Worm (Caenorhabditis elegans) whole organism, young adult: Measurements from ENCODE around the gene perm-5.

Experiments used
- B0035.1 ChIP-seq: sonication (generic microtip); optimal IDR thresholded peaks from 2 replicates; lab custom pipeline; 2016; ENCODE audit warnings: missing genetic modification characterization, mild to moderate bottlenecking, missing compliant biosample characterization, missing genotype, missing genetic modification reagents
- C06A6.2 ChIP-seq: fragments of 200-800 bp; sonication (Bioruptor generic); conservative IDR thresholded peaks from 2 replicates; pipeline ENCODE4 v1.3.6; 2022; ENCODE audit warnings: missing genetic modification characterization, missing compliant biosample characterization
- C17E4.6 ChIP-seq: fragments of 200-800 bp; sonication (Bioruptor generic); IDR thresholded peaks from 2 replicates; pipeline ENCODE4 v1.3.6; 2022; ENCODE audit warnings: missing genetic modification reagents, missing genetic modification characterization, missing compliant biosample characterization
- F22D6.2 ChIP-seq: sonication (generic microtip); optimal IDR thresholded peaks from 2 replicates; lab custom pipeline; 2016; ENCODE audit warnings: mild to moderate bottlenecking, missing genetic modification characterization, missing compliant biosample characterization
- F39B2.1 ChIP-seq: fragments of 200-800 bp; sonication (Bioruptor generic); IDR thresholded peaks from 2 replicates; pipeline ENCODE4 v1.3.6; 2022; ENCODE audit warnings: missing genetic modification reagents, missing genetic modification characterization, missing compliant biosample characterization
- F52B5.7 ChIP-seq: sonication (generic microtip); optimal IDR thresholded peaks from 2 replicates; lab custom pipeline; 2016; ENCODE audit warnings: mild to moderate bottlenecking, missing genetic modification characterization, missing compliant biosample characterization
- F55B11.4 ChIP-seq: sonication (generic microtip); optimal IDR thresholded peaks from 2 replicates; lab custom pipeline; 2016; ENCODE audit warnings: missing compliant biosample characterization, missing genetic modification characterization, borderline replicate concordance; ENCODE audit not compliant: insufficient read depth
- F57C9.4 ChIP-seq: sonication (generic microtip); optimal IDR thresholded peaks from 2 replicates; lab custom pipeline; 2017; ENCODE audit warnings: mild to moderate bottlenecking, missing genetic modification characterization, missing compliant biosample characterization
- K12H6.12 ChIP-seq: fragments of 200-800 bp; sonication (Bioruptor generic); optimal IDR thresholded peaks from 2 replicates; lab custom pipeline; 2018; ENCODE audit warnings: mild to moderate bottlenecking, missing genetic modification characterization, missing compliant biosample characterization
- T07F8.4 ChIP-seq: sonication (generic microtip); optimal IDR thresholded peaks from 2 replicates; lab custom pipeline; 2016; ENCODE audit warnings: mild to moderate bottlenecking, missing genetic modification characterization, moderate library complexity, missing compliant biosample characterization
- Y53G8AR.9 ChIP-seq: fragments of 200-800 bp; sonication (Bioruptor generic); conservative IDR thresholded peaks from 2 replicates; pipeline ENCODE4 v1.3.6; 2022; ENCODE audit warnings: missing genetic modification reagents, missing genetic modification characterization, missing compliant biosample characterization
- Y79H2A.3 ChIP-seq: fragments of 200-800 bp; sonication (Bioruptor generic); conservative IDR thresholded peaks from 2 replicates; pipeline ENCODE4 v1.3.6; 2022; ENCODE audit warnings: missing genetic modification reagents, missing genetic modification characterization, missing compliant biosample characterization
- attf-6 ChIP-seq: fragments of 200-800 bp; sonication (Bioruptor generic); IDR thresholded peaks from 2 replicates; pipeline ENCODE4 v1.3.6; 2022; ENCODE audit warnings: missing genetic modification reagents, missing genetic modification characterization, missing compliant biosample characterization
- bed-1 ChIP-seq: fragments of 200-800 bp; sonication (Bioruptor generic); IDR thresholded peaks from 2 replicates; pipeline ENCODE4 v1.3.6; 2022; ENCODE audit warnings: missing genetic modification reagents, missing genetic modification characterization, missing compliant biosample characterization
- bed-2 ChIP-seq: fragments of 200-800 bp; sonication (Bioruptor generic); IDR thresholded peaks from 2 replicates; pipeline ENCODE4 v1.3.6; 2022; ENCODE audit warnings: missing genetic modification reagents, missing genetic modification characterization, missing compliant biosample characterization
- ccch-3 ChIP-seq: fragments of 200-800 bp; sonication (Bioruptor generic); optimal IDR thresholded peaks from 2 replicates; lab custom pipeline; 2018; ENCODE audit warnings: mild to moderate bottlenecking, missing genetic modification characterization, missing compliant biosample characterization
- ceh-91 ChIP-seq: fragments of 200-800 bp; sonication (Bioruptor generic); IDR thresholded peaks from 2 replicates; pipeline ENCODE4 v1.3.6; 2022; ENCODE audit warnings: missing genetic modification reagents, missing genetic modification characterization, missing compliant biosample characterization
- chd-7 ChIP-seq: sonication (generic microtip); optimal IDR thresholded peaks from 2 replicates; lab custom pipeline; 2016; ENCODE audit warnings: mild to moderate bottlenecking, missing genetic modification characterization, moderate library complexity, missing compliant biosample characterization
- die-1 ChIP-seq: sonication (generic microtip); optimal IDR thresholded peaks from 2 replicates; lab custom pipeline; 2016; ENCODE audit warnings: missing genotype, mild to moderate bottlenecking, missing genetic modification characterization, missing compliant biosample characterization
- dox-1 ChIP-seq: fragments of 200-800 bp; sonication (Bioruptor generic); IDR thresholded peaks from 2 replicates; pipeline ENCODE4 v1.3.6; 2022; ENCODE audit warnings: missing genetic modification reagents, missing genetic modification characterization, missing compliant biosample characterization
- efl-1 ChIP-seq: fragments of 150-350 bp; optimal IDR thresholded peaks from 2 replicates; lab custom pipeline; 2014; ENCODE audit warnings: missing biosample characterization, missing genetic modification reagents, missing genetic modification characterization
- ekl-4 ChIP-seq: fragments of 200-800 bp; sonication (Bioruptor generic); IDR thresholded peaks from 2 replicates; pipeline ENCODE4 v1.3.6; 2022; ENCODE audit warnings: missing genetic modification reagents, missing genetic modification characterization, missing compliant biosample characterization
- ets-4 ChIP-seq: fragments of 200-800 bp; sonication (Bioruptor generic); optimal IDR thresholded peaks from 2 replicates; lab custom pipeline; 2018; ENCODE audit warnings: mild to moderate bottlenecking, missing genetic modification characterization, missing compliant biosample characterization
- fkh-3 ChIP-seq: sonication (generic microtip); optimal IDR thresholded peaks from 2 replicates; lab custom pipeline; 2016; ENCODE audit warnings: mild to moderate bottlenecking, missing genetic modification characterization, missing compliant biosample characterization
- hlh-26 ChIP-seq: fragments of 200-800 bp; sonication (Bioruptor generic); conservative IDR thresholded peaks from 2 replicates; pipeline ENCODE4 v1.3.6; 2022; ENCODE audit warnings: missing genetic modification reagents, missing genetic modification characterization, missing compliant biosample characterization
- hrde-1 ChIP-seq: sonication (generic microtip); optimal IDR thresholded peaks from 2 replicates; lab custom pipeline; 2016; ENCODE audit warnings: missing genetic modification characterization, mild to moderate bottlenecking, missing compliant biosample characterization, moderate library complexity, missing genotype, missing genetic modification reagents, borderline replicate concordance
- lag-1 ChIP-seq: fragments of 200-800 bp; sonication (Bioruptor generic); IDR thresholded peaks from 2 replicates; pipeline ENCODE4 v1.3.6; 2022; ENCODE audit warnings: missing genetic modification reagents, missing genetic modification characterization, missing compliant biosample characterization
- lin-26 ChIP-seq: fragments of 200-800 bp; sonication (Bioruptor generic); IDR thresholded peaks from 2 replicates; pipeline ENCODE4 v1.3.6; 2022; ENCODE audit warnings: missing genetic modification reagents, missing genetic modification characterization, missing compliant biosample characterization
- lir-1 ChIP-seq: fragments of 200-800 bp; sonication (Bioruptor generic); conservative IDR thresholded peaks from 2 replicates; pipeline ENCODE4 v1.3.6; 2022; ENCODE audit warnings: missing genetic modification reagents, missing genetic modification characterization, missing compliant biosample characterization
- madf-8 ChIP-seq: fragments of 200-800 bp; sonication (Bioruptor generic); conservative IDR thresholded peaks from 2 replicates; pipeline ENCODE4 v1.3.6; 2022; ENCODE audit warnings: missing genetic modification reagents, missing genetic modification characterization, missing compliant biosample characterization
- mel-28 ChIP-seq: sonication (generic microtip); optimal IDR thresholded peaks from 2 replicates; lab custom pipeline; 2016; ENCODE audit warnings: borderline replicate concordance, mild to moderate bottlenecking, missing genetic modification characterization, missing compliant biosample characterization
- mes-4 ChIP-seq: sonication (generic microtip); optimal IDR thresholded peaks from 2 replicates; lab custom pipeline; 2016; ENCODE audit warnings: missing genotype, missing genetic modification characterization, missing compliant biosample characterization
- mxl-1 ChIP-seq: sonication (generic microtip); optimal IDR thresholded peaks from 2 replicates; lab custom pipeline; 2016; ENCODE audit warnings: missing genetic modification characterization, missing compliant biosample characterization
- nhr-179 ChIP-seq: sonication (generic microtip); optimal IDR thresholded peaks from 2 replicates; lab custom pipeline; 2016; ENCODE audit warnings: mild to moderate bottlenecking, missing genetic modification characterization, missing compliant biosample characterization
- nhr-80 ChIP-seq: sonication (generic microtip); optimal IDR thresholded peaks from 2 replicates; lab custom pipeline; 2016; ENCODE audit warnings: missing genetic modification characterization, missing compliant biosample characterization
- pbrm-1 ChIP-seq: fragments of 200-800 bp; sonication (Bioruptor generic); IDR thresholded peaks from 2 replicates; pipeline ENCODE4 v1.3.6; 2022; ENCODE audit warnings: missing genetic modification reagents, missing genetic modification characterization, missing compliant biosample characterization
- rcor-1 ChIP-seq: fragments of 200-800 bp; sonication (Bioruptor generic); IDR thresholded peaks from 2 replicates; pipeline ENCODE4 v1.3.6; 2022; ENCODE audit warnings: missing genetic modification reagents, missing genetic modification characterization, missing compliant biosample characterization
- rec-8 ChIP-seq, 2 experiments: sonication (generic microtip); optimal IDR thresholded peaks; 2 replicates each; lab custom pipeline; 2016; ENCODE audit warnings: mild to moderate bottlenecking in 2 of 2, missing genetic modification characterization in 2 of 2, missing genetic modification reagents in 2 of 2, missing genotype in 2 of 2, missing biosample characterization in 1 of 2, missing compliant biosample characterization in 1 of 2, moderate library complexity in 1 of 2
- repo-1 ChIP-seq: sonication (generic microtip); optimal IDR thresholded peaks from 2 replicates; lab custom pipeline; 2017; ENCODE audit warnings: mild to moderate bottlenecking, missing genetic modification characterization, missing compliant biosample characterization
- rpc-1 ChIP-seq, 2 experiments: fragments of 150-350 bp in 1 of 2; sonication (generic microtip) in 1 of 2; optimal IDR thresholded peaks; 2 replicates each; lab custom pipeline; 2014 to 2018; ENCODE audit warnings: missing biosample characterization in 1 of 2, missing genetic modification characterization in 1 of 2, missing genetic modification reagents in 1 of 2, missing genotype in 1 of 2
- snpc-1.3 ChIP-seq: sonication (generic microtip); optimal IDR thresholded peaks from 2 replicates; lab custom pipeline; 2017; ENCODE audit warnings: missing genetic modification characterization, mild to moderate bottlenecking, missing compliant biosample characterization, antibody characterized with exemption, moderate library complexity, missing genotype, missing genetic modification reagents; ENCODE audit not compliant: insufficient read depth
- somi-1 ChIP-seq: fragments of 200-800 bp; sonication (Bioruptor generic); optimal IDR thresholded peaks from 2 replicates; lab custom pipeline; 2018; ENCODE audit warnings: mild to moderate bottlenecking, missing genetic modification characterization, missing compliant biosample characterization
- tbx-9 ChIP-seq: sonication (generic microtip); optimal IDR thresholded peaks from 2 replicates; lab custom pipeline; 2016; ENCODE audit warnings: borderline replicate concordance, missing genetic modification characterization, inconsistent platforms, missing compliant biosample characterization
- tlf-1 ChIP-seq: fragments of 200-800 bp; sonication (Bioruptor generic); optimal IDR thresholded peaks from 2 replicates; lab custom pipeline; 2018; ENCODE audit warnings: mild to moderate bottlenecking, missing genetic modification characterization, missing compliant biosample characterization
- zfh-2 ChIP-seq: fragments of 200-800 bp; sonication (Bioruptor generic); conservative IDR thresholded peaks from 2 replicates; pipeline ENCODE4 v1.3.6; 2022; ENCODE audit warnings: missing genetic modification reagents, missing genetic modification characterization, missing compliant biosample characterization
- ztf-18 ChIP-seq: sonication (generic microtip); optimal IDR thresholded peaks from 2 replicates; lab custom pipeline; 2016; ENCODE audit warnings: missing genotype, mild to moderate bottlenecking, missing genetic modification characterization, missing compliant biosample characterization
- ztf-25 ChIP-seq: fragments of 200-800 bp; sonication (Bioruptor generic); IDR thresholded peaks from 2 replicates; pipeline ENCODE4 v1.3.6; 2022; ENCODE audit warnings: missing genetic modification reagents, missing genetic modification characterization, missing compliant biosample characterization
- ztf-28 ChIP-seq: fragments of 200-800 bp; sonication (Bioruptor generic); IDR thresholded peaks from 2 replicates; pipeline ENCODE4 v1.3.6; 2022; ENCODE audit warnings: missing genetic modification reagents, missing genetic modification characterization, missing compliant biosample characterization

Gene perm-5

DNA sequence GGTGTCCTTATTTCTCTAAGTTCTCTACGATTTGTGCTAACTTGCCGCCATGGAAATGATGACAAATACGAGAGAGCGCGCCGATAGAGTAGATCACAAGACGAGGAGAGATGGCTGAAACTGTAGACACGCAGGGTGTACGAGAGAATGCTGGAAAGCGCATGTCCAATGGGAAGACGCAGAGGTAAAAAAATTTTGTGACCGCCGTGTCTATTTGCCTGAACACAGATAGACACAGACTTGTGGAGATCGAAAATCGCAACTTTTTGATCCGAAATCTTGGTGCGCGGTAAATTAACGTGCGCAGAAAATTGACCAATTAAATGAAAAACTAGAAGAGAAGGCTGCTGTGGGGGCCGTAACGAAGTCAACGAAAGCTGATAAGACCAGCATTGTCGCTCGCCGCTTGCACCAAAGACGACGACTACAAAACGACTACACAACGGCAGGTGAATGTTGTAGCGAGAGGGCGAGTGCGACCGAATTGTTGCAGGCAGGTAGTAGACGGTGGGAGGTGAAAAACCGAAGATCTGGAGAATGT is 46.1 kb downstream of the perm-5 start (continued):
- TF ChIP-seq B0035.1 (tag; lab: Kevin White, UChicago), result no peak
- no peak for TF ChIP-seq F55B11.4 (tag; lab: Kevin White, UChicago)
- TF ChIP-seq lag-1 (GFP tag; lab: Robert Waterston, UW), result no peak
- no peak for TF ChIP-seq lir-1 (GFP tag; lab: Robert Waterston, UW)
- no peak for TF ChIP-seq mel-28 (tag; lab: Kevin White, UChicago)
- no peak for TF ChIP-seq ets-4 (GFP tag; lab: Kevin White, UChicago)
- no peak for TF ChIP-seq mxl-1 (tag; lab: Kevin White, UChicago)
- TF ChIP-seq F52B5.7 (tag; lab: Kevin White, UChicago), result no peak
- TF ChIP-seq lin-26 (GFP tag; lab: Robert Waterston, UW), result peak; percentile 44; the same call in 1 of the 2 replicates
- no peak for TF ChIP-seq ztf-18 (tag; lab: Kevin White, UChicago)
- TF ChIP-seq tlf-1 (GFP tag; lab: Kevin White, UChicago), result no peak
- peak; percentile 80; the same call in 1 of the 2 replicates for TF ChIP-seq zfh-2 (GFP tag; lab: Robert Waterston, UW)
- no peak for TF ChIP-seq rcor-1 (GFP tag; lab: Robert Waterston, UW)
- peak; percentile 59 for TF ChIP-seq die-1 (tag; lab: Kevin White, UChicago)
- TF ChIP-seq Y53G8AR.9 (GFP tag; lab: Robert Waterston, UW), result no peak
- TF ChIP-seq somi-1, result peak; percentile 56
- no peak for TF ChIP-seq T07F8.4 (tag; lab: Kevin White, UChicago)
- no peak for TF ChIP-seq F22D6.2 (tag; lab: Kevin White, UChicago)
- TF ChIP-seq rec-8 (tag; optimal IDR thresholded peaks at IDR 0.05; lab: Kevin White, UChicago), result no peak
- TF ChIP-seq F57C9.4 (tag; lab: Kevin White, UChicago), result no peak
- TF ChIP-seq chd-7 (tag; lab: Kevin White, UChicago), result peak; percentile 35
- no peak for TF ChIP-seq F39B2.1 (GFP tag; lab: Robert Waterston, UW)
- no peak for TF ChIP-seq bed-2 (GFP tag; lab: Robert Waterston, UW)
- TF ChIP-seq K12H6.12 (tag; lab: Kevin White, UChicago), result peak; percentile 72
- no peak for TF ChIP-seq snpc-1.3 (tag; lab: Kevin White, UChicago)
- no peak for TF ChIP-seq fkh-3 (tag; lab: Kevin White, UChicago)
- no peak for TF ChIP-seq rpc-1 (optimal IDR thresholded peaks at IDR 0.05; lab: Kevin White, UChicago)
- no peak for TF ChIP-seq rpc-1 (tag; optimal IDR thresholded peaks at IDR 0.05; lab: Kevin White, UChicago)
- TF ChIP-seq dox-1 (GFP tag; lab: Robert Waterston, UW), result peak; percentile 66
- TF ChIP-seq Y79H2A.3 (GFP tag; lab: Robert Waterston, UW), result no peak
- 0 out of 2 replicates have a peak, but pooled peaks have one; percentile 56 for TF ChIP-seq C06A6.2 (GFP tag; lab: Robert Waterston, UW)
- TF ChIP-seq tbx-9, result no peak
- no peak for TF ChIP-seq ztf-25 (GFP tag; lab: Robert Waterston, UW)
- peak; percentile 56; the same call in 1 of the 2 replicates for TF ChIP-seq ekl-4 (GFP tag; lab: Robert Waterston, UW)
- TF ChIP-seq nhr-179 (tag; lab: Kevin White, UChicago), result no peak
- no peak for TF ChIP-seq nhr-80 (tag; lab: Kevin White, UChicago)
- no peak for TF ChIP-seq bed-1 (GFP tag; lab: Robert Waterston, UW)
- TF ChIP-seq hlh-26 (GFP tag; lab: Robert Waterston, UW), result no peak
- TF ChIP-seq efl-1, result peak; percentile 78
- no peak for TF ChIP-seq mes-4 (tag; lab: Kevin White, UChicago)
- no peak for TF ChIP-seq attf-6 (GFP tag; lab: Robert Waterston, UW)
- TF ChIP-seq C17E4.6 (GFP tag; lab: Robert Waterston, UW), result no peak
- TF ChIP-seq ccch-3 (GFP tag; lab: Kevin White, UChicago), result no peak
- no peak for TF ChIP-seq pbrm-1
- TF ChIP-seq repo-1 (tag; lab: Kevin White, UChicago), result no peak
- TF ChIP-seq ceh-91 (GFP tag; lab: Robert Waterston, UW), result 0 out of 2 replicates have a peak, but pooled peaks have one; percentile 26
- TF ChIP-seq madf-8 (GFP tag; lab: Robert Waterston, UW), result peak; percentile 64
- no peak for TF ChIP-seq hrde-1 (tag; lab: Kevin White, UChicago)
- TF ChIP-seq ztf-28, result 0 out of 2 replicates have a peak, but pooled peaks have one; percentile 28
